Worm (Caenorhabditis elegans): ENCODE results near the gene haf-8.

ce11 chrIV:14653066-14653465 is 46.7 kb downstream of the haf-8 start, which contains the start of gene talp-3:
- TF ChIP-seq pha-4 (GFP tag; IDR thresholded peaks at IDR 0.05) = no peak
- TF ChIP-seq pha-4 (tag; optimal IDR thresholded peaks at IDR 0.05) = no peak
- no peak for TF ChIP-seq gei-8 (GFP tag; optimal IDR thresholded peaks at IDR 0.05)
- no peak for TF ChIP-seq mxl-3 (GFP tag; optimal IDR thresholded peaks at IDR 0.05)
- TF ChIP-seq zfp-2 (tag; optimal IDR thresholded peaks at IDR 0.05) = no peak
- TF ChIP-seq F37D6.2 (tag; optimal IDR thresholded peaks at IDR 0.05) = no peak
- no peak for TF ChIP-seq aly-2 (tag; optimal IDR thresholded peaks at IDR 0.05)
- no peak for TF ChIP-seq egl-27 (tag; optimal IDR thresholded peaks at IDR 0.05)
- no peak for TF ChIP-seq daf-16 (GFP tag; optimal IDR thresholded peaks at IDR 0.05)
- TF ChIP-seq daf-16 (tag; optimal IDR thresholded peaks at IDR 0.05) = no peak
- TF ChIP-seq ztf-7 (tag; optimal IDR thresholded peaks at IDR 0.05) = no peak
- no peak for TF ChIP-seq pqm-1 (tag; optimal IDR thresholded peaks at IDR 0.05)
- TF ChIP-seq lsy-2 (tag; optimal IDR thresholded peaks at IDR 0.05) = no peak
- TF ChIP-seq nhr-41 (GFP tag; IDR thresholded peaks at IDR 0.05) = no peak

Data from whole organism, L4 larva.